Worm (Caenorhabditis elegans): ENCODE data around the gene inx-10.

DNA sequence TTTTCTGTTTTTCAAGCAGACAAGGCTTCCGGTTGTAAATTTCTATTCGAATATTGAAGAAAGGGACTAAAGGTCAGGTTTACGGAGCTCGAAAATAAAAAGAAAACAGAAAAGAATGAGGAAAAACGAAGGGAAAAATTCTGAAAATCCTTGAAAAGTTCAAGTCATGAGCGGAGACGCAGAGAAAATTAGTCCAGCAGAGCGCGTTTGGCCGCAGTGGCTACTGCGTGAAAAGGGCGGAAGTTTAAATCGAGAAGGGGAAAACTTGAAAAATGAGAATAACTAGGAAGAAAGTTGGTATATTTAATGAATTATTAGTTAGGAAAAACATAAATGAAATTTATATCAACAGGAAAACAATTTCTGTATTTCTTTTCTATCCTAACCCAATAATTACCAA lies 13.2 kb upstream of the inx-10 start:
- TF ChIP-seq tab-1 (GFP tag; IDR thresholded peaks at IDR 0.05) (no peak), flt-1 (GFP tag; IDR thresholded peaks at IDR 0.05) (no peak), klf-2 (GFP tag; conservative IDR thresholded peaks at IDR 0.05) (no peak), ztf-23 (GFP tag; IDR thresholded peaks at IDR 0.05) (no peak), ztf-29 (GFP tag; IDR thresholded peaks at IDR 0.05) (no peak)
